Fruit fly (Drosophila melanogaster): ENCODE measurements around the gene out.

out gene

DNA sequence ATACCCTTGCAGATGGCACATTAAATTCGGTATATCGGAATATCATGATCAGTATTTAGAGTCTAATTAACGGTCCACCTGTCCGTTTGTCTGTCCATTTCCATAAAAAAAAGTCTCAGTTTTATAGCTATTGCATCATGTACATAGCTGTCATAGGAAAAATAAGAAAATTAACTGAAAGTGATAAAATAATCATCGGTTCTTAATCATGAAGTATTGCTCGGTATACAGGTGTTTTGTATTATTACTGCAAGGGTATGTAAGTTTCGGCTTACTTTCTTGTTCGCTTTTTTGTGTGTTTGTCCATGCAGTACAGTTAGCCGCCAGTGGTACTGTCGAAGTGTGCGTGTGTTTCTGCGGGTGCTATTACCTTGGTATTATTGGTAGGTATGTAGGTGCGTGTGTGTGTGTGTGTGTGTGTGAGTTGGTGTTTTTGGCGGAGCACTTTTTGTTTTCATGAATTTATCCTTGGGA lies 32.8 kb upstream of the out start (continued):
- TF ChIP-seq CG1603 (tag; optimal IDR thresholded peaks at IDR 0.05), result peak; percentile 52
- no peak for TF ChIP-seq pros (GFP tag; optimal IDR thresholded peaks at IDR 0.05)
- no peak for TF ChIP-seq Optix (GFP tag; IDR thresholded peaks at IDR 0.05)
- no peak for TF ChIP-seq Sry-β (GFP tag; optimal IDR thresholded peaks at IDR 0.05)
- TF ChIP-seq Opbp (GFP tag; IDR thresholded peaks at IDR 0.05; ENCODE audit: partially characterized antibody), result no peak
- no peak for TF ChIP-seq NC2β (GFP tag; optimal IDR thresholded peaks at IDR 0.05)
- TF ChIP-seq gcm (GFP tag; optimal IDR thresholded peaks at IDR 0.05), result peak; percentile 27
- TF ChIP-seq CG17359 (tag; optimal IDR thresholded peaks at IDR 0.05), result peak; percentile 25
- TF ChIP-seq Myb (GFP tag; optimal IDR thresholded peaks at IDR 0.05), result peak; percentile 5
- peak; percentile 37 to 68 for TF ChIP-seq bsh (GFP tag; optimal IDR thresholded peaks at IDR 0.05)
- TF ChIP-seq gsb (GFP tag; IDR thresholded peaks at IDR 0.05), result no peak
- no peak for TF ChIP-seq BEAF-32 (GFP tag; optimal IDR thresholded peaks at IDR 0.05)
- peak in 1 of 2 experiments; percentile 9 for TF ChIP-seq Hr78 (GFP tag; optimal IDR thresholded peaks at IDR 0.05)
- no peak for TF ChIP-seq oc (tag; optimal IDR thresholded peaks at IDR 0.05)
- no peak for TF ChIP-seq nom (GFP tag; optimal IDR thresholded peaks at IDR 0.05)
- TF ChIP-seq tio (GFP tag; optimal IDR thresholded peaks at IDR 0.05), result peak; percentile 41
- TF ChIP-seq CG5953 (GFP tag; IDR thresholded peaks at IDR 0.05), result no peak
- TF ChIP-seq CG1024 (GFP tag; IDR thresholded peaks at IDR 0.05), result no peak
- no peak for TF ChIP-seq toy (GFP tag; IDR thresholded peaks at IDR 0.05)
- TF ChIP-seq fru (optimal IDR thresholded peaks at IDR 0.05), result no peak
- no peak for TF ChIP-seq Dfd (GFP tag; optimal IDR thresholded peaks at IDR 0.05)
- no peak for TF ChIP-seq ash1 (GFP tag; optimal IDR thresholded peaks at IDR 0.05)
- peak; percentile 9 for TF ChIP-seq CG8089 (GFP tag; optimal IDR thresholded peaks at IDR 0.05)
- no peak for TF ChIP-seq Doc2 (GFP tag; IDR thresholded peaks at IDR 0.05)
- TF ChIP-seq maf-S (GFP tag; optimal IDR thresholded peaks at IDR 0.05), result peak; percentile 6
- peak; percentile 62 for TF ChIP-seq CG15269 (tag; optimal IDR thresholded peaks at IDR 0.05)
- TF ChIP-seq chif (GFP tag; optimal IDR thresholded peaks at IDR 0.05), result peak; percentile 15 to 54
- no peak for TF ChIP-seq btn (GFP tag; optimal IDR thresholded peaks at IDR 0.05)
- no peak for TF ChIP-seq CG2875 (GFP tag; optimal IDR thresholded peaks at IDR 0.05)
- TF ChIP-seq CG13296 (GFP tag; optimal IDR thresholded peaks at IDR 0.05), result peak; percentile 18
- TF ChIP-seq vfl (GFP tag; optimal IDR thresholded peaks at IDR 0.05), result no peak
- peak; percentile 6 for TF ChIP-seq sd (tag; optimal IDR thresholded peaks at IDR 0.05)
- TF ChIP-seq dysf (GFP tag; IDR thresholded peaks at IDR 0.05), result peak; percentile 62
- TF ChIP-seq CG11093 (GFP tag; IDR thresholded peaks at IDR 0.05), result no peak
- TF ChIP-seq CG2129 (GFP tag; IDR thresholded peaks at IDR 0.05; ENCODE audit: partially characterized antibody), result no peak
- TF ChIP-seq CG2120 (GFP tag; optimal IDR thresholded peaks at IDR 0.05), result peak; percentile 63
- TF ChIP-seq CG7372 (GFP tag; IDR thresholded peaks at IDR 0.05), result no peak
- no peak for TF ChIP-seq hkb (optimal IDR thresholded peaks at IDR 0.05)
- no peak for TF ChIP-seq hkb (GFP tag; IDR thresholded peaks at IDR 0.05)
- TF ChIP-seq Hr39 (optimal IDR thresholded peaks at IDR 0.05), result no peak
- TF ChIP-seq CG42726 (GFP tag; IDR thresholded peaks at IDR 0.05; ENCODE audit: partially characterized antibody), result no peak
- TF ChIP-seq jumu (GFP tag; optimal IDR thresholded peaks at IDR 0.05), result peak; percentile 37
- peak; percentile 56 for TF ChIP-seq Ssrp (tag; optimal IDR thresholded peaks at IDR 0.05)
- peak; percentile 54 for TF ChIP-seq pnt (GFP tag; optimal IDR thresholded peaks at IDR 0.05)
- TF ChIP-seq CG13424 (tag; optimal IDR thresholded peaks at IDR 0.05), result peak; percentile 65
- no peak for TF ChIP-seq Gug (GFP tag; IDR thresholded peaks at IDR 0.05)
- no peak for TF ChIP-seq Fer2 (tag; optimal IDR thresholded peaks at IDR 0.05)
- TF ChIP-seq CG6654 (GFP tag; optimal IDR thresholded peaks at IDR 0.05), result peak; percentile 9
- TF ChIP-seq C15 (GFP tag; IDR thresholded peaks at IDR 0.05), result no peak
- no peak for TF ChIP-seq CG6791 (GFP tag; IDR thresholded peaks at IDR 0.05; ENCODE audit: partially characterized antibody)
- peak; percentile 13 for TF ChIP-seq Side (GFP tag; optimal IDR thresholded peaks at IDR 0.05)

Measured in whole organism, embryonic.